Fruit fly (Drosophila melanogaster) whole organism, embryonic: ENCODE results near the gene CG46458.

Experiments used
- Antp ChIP-seq: fragments of 200-800 bp; sonication (Bioruptor generic); optimal IDR thresholded peaks from 3 replicates; lab custom pipeline; 2016; ENCODE audit warnings: missing biosample characterization, missing genetic modification characterization
- Awh ChIP-seq: fragments of 200-800 bp; sonication (Bioruptor generic); IDR thresholded peaks from 2 replicates; pipeline ENCODE4, ENCODE4 v1.3.6; 2022; ENCODE audit warnings: missing biosample characterization, missing genetic modification characterization
- Bgb ChIP-seq: fragments of 200-800 bp; sonication (Bioruptor generic); IDR thresholded peaks from 2 replicates; pipeline ENCODE4 v1.3.6; 2022; ENCODE audit warnings: missing biosample characterization, missing genetic modification characterization; ENCODE audit not compliant: partially characterized antibody
- Bteb2 ChIP-seq: fragments of 200-800 bp; sonication (Bioruptor generic); optimal IDR thresholded peaks from 2 replicates; lab custom pipeline; 2016; ENCODE audit warnings: missing biosample characterization, missing genetic modification characterization
- CG10565 ChIP-seq: fragments of 200-800 bp; sonication (Bioruptor generic); optimal IDR thresholded peaks from 3 replicates; lab custom pipeline; 2016; ENCODE audit warnings: missing biosample characterization, mild to moderate bottlenecking, missing genetic modification characterization
- CG11093 ChIP-seq: fragments of 200-800 bp; sonication (Bioruptor generic); IDR thresholded peaks from 3 replicates; pipeline ENCODE4 v1.3.6; 2022; ENCODE audit warnings: missing biosample characterization, missing genetic modification characterization
- CG11456 ChIP-seq: fragments of 200-800 bp; sonication (Bioruptor generic); IDR thresholded peaks from 3 replicates; pipeline ENCODE4 v1.3.6; 2022; ENCODE audit warnings: missing biosample characterization, missing genetic modification characterization
- CG12299 ChIP-seq: fragments of 200-800 bp; sonication (Bioruptor generic); optimal IDR thresholded peaks from 2 replicates; lab custom pipeline; 2018; ENCODE audit warnings: missing biosample characterization, mild to moderate bottlenecking, missing genetic modification characterization
- CG12769 ChIP-seq: fragments of 200-800 bp; sonication (Bioruptor generic); optimal IDR thresholded peaks from 2 replicates; lab custom pipeline; 2019; ENCODE audit warnings: missing biosample characterization, mild to moderate bottlenecking, missing genetic modification characterization, moderate library complexity
- CG14965 ChIP-seq: fragments of 200-800 bp; sonication (Bioruptor generic); optimal IDR thresholded peaks from 2 replicates; lab custom pipeline; 2016; ENCODE audit warnings: missing biosample characterization, missing genetic modification characterization, borderline replicate concordance
- CG15479 ChIP-seq: fragments of 200-800 bp; sonication (Bioruptor generic); optimal IDR thresholded peaks from 3 replicates; lab custom pipeline; 2019; ENCODE audit warnings: missing biosample characterization, mild to moderate bottlenecking, missing genetic modification characterization, moderate library complexity
- CG17186 ChIP-seq: fragments of 200-800 bp; sonication (Bioruptor generic); optimal IDR thresholded peaks from 3 replicates; lab custom pipeline; 2017; ENCODE audit warnings: missing biosample characterization, missing genetic modification reagents, missing genetic modification characterization
- CG1792 ChIP-seq: fragments of 200-800 bp; sonication (Bioruptor generic); optimal IDR thresholded peaks from 2 replicates; lab custom pipeline; 2016; ENCODE audit warnings: missing biosample characterization, missing genetic modification characterization
- CG2202 ChIP-seq: fragments of 200-800 bp; sonication (Bioruptor generic); optimal IDR thresholded peaks from 2 replicates; lab custom pipeline; 2018; ENCODE audit warnings: missing biosample characterization, mild to moderate bottlenecking, missing genetic modification characterization
- CG2712 ChIP-seq: fragments of 200-800 bp; optimal IDR thresholded peaks from 3 replicates; lab custom pipeline; 2019; ENCODE audit warnings: missing biosample characterization, mild to moderate bottlenecking, missing genetic modification characterization, moderate library complexity
- CG31441 ChIP-seq: fragments of 200-800 bp; sonication (Bioruptor generic); IDR thresholded peaks from 2 replicates; pipeline ENCODE4 v1.3.6; 2022; ENCODE audit warnings: missing biosample characterization, missing genetic modification characterization
- CG43689 ChIP-seq: fragments of 200-800 bp; sonication (Bioruptor generic); IDR thresholded peaks from 2 replicates; pipeline ENCODE4 v1.3.6; 2022; ENCODE audit warnings: missing biosample characterization, missing genetic modification characterization
- CG6683 ChIP-seq: fragments of 200-800 bp; sonication (Bioruptor generic); optimal IDR thresholded peaks from 2 replicates; lab custom pipeline; 2017; ENCODE audit warnings: missing biosample characterization, mild to moderate bottlenecking, missing genetic modification characterization, missing genetic modification reagents
- D ChIP-seq, 2 experiments: fragments of 200-800 bp in 1 of 2; fragments of >200 bp in 1 of 2; sonication (Bioruptor generic) in 1 of 2; optimal IDR thresholded peaks; 2 replicates in 1 of 2; 3 replicates in 1 of 2; lab custom pipeline; 2017; ENCODE audit warnings: mild to moderate bottlenecking in 1 of 2, missing biosample characterization in 1 of 2, missing genetic modification characterization in 1 of 2, missing genetic modification reagents in 1 of 2
- D19B ChIP-seq: fragments of 200-800 bp; sonication (Bioruptor generic); optimal IDR thresholded peaks from 2 replicates; lab custom pipeline; 2017; ENCODE audit warnings: missing biosample characterization, mild to moderate bottlenecking, missing genetic modification characterization
- Dad ChIP-seq: fragments of 200-800 bp; sonication (Bioruptor generic); optimal IDR thresholded peaks from 3 replicates; lab custom pipeline; 2016; ENCODE audit warnings: missing biosample characterization, missing genetic modification characterization
- Dfd ChIP-seq, 2 experiments: fragments of >200 bp; optimal IDR thresholded peaks; 2 replicates each; lab custom pipeline; 2017; ENCODE audit warnings: missing biosample characterization in 2 of 2, missing genetic modification characterization in 2 of 2
- Drgx ChIP-seq: fragments of 200-800 bp; sonication (Bioruptor generic); IDR thresholded peaks from 2 replicates; pipeline ENCODE4 v1.3.6; 2022; ENCODE audit warnings: missing biosample characterization, missing genetic modification characterization
- ERR ChIP-seq: fragments of 200-800 bp; sonication (Bioruptor generic); optimal IDR thresholded peaks from 2 replicates; lab custom pipeline; 2016; ENCODE audit warnings: missing biosample characterization, missing genetic modification characterization
- HLHmδ ChIP-seq: fragments of 200-800 bp; sonication (Bioruptor generic); optimal IDR thresholded peaks from 2 replicates; lab custom pipeline; 2018; ENCODE audit warnings: missing biosample characterization, mild to moderate bottlenecking, missing genetic modification characterization, moderate library complexity
- HmgD ChIP-seq: fragments of 200-800 bp; sonication (Bioruptor generic); optimal IDR thresholded peaks from 3 replicates; lab custom pipeline; 2016; ENCODE audit warnings: missing biosample characterization, missing genetic modification characterization
- Hr39 ChIP-seq: fragments of >200 bp; optimal IDR thresholded peaks from 2 replicates; lab custom pipeline; 2017
- Hr51 ChIP-seq, 2 experiments: fragments of 200-800 bp; sonication (Bioruptor generic); optimal IDR thresholded peaks; 2 replicates in 1 of 2; 3 replicates in 1 of 2; lab custom pipeline; 2016 to 2018; ENCODE audit warnings: missing biosample characterization in 2 of 2, missing genetic modification characterization in 2 of 2, mild to moderate bottlenecking in 1 of 2, moderate library complexity in 1 of 2
- Hsf ChIP-seq: fragments of 200-800 bp; sonication (Bioruptor generic); optimal IDR thresholded peaks from 3 replicates; lab custom pipeline; 2016; ENCODE audit warnings: missing biosample characterization, missing genetic modification characterization
- MESR4 ChIP-seq: fragments of 200-800 bp; sonication (Bioruptor generic); optimal IDR thresholded peaks from 2 replicates; lab custom pipeline; 2018; ENCODE audit warnings: missing biosample characterization, mild to moderate bottlenecking, missing genetic modification characterization, moderate library complexity
- Mad ChIP-seq: fragments of 200-800 bp; sonication (Bioruptor generic); optimal IDR thresholded peaks from 2 replicates; lab custom pipeline; 2016; ENCODE audit warnings: missing biosample characterization, missing genetic modification characterization
- Pdp1 ChIP-seq, 2 experiments: fragments of 200-800 bp; sonication (Bioruptor generic); optimal IDR thresholded peaks; 3 replicates each; lab custom pipeline; 2016; ENCODE audit warnings: missing biosample characterization in 2 of 2, missing genetic modification characterization in 2 of 2, mild to moderate bottlenecking in 1 of 2, moderate library complexity in 1 of 2
- Rx ChIP-seq: fragments of 200-800 bp; sonication (Bioruptor generic); IDR thresholded peaks from 2 replicates; pipeline ENCODE4 v1.3.6; 2022; ENCODE audit warnings: missing biosample characterization, missing genetic modification characterization
- Vsx1 ChIP-seq: fragments of 200-800 bp; sonication (Bioruptor generic); optimal IDR thresholded peaks from 2 replicates; lab custom pipeline; 2017; ENCODE audit warnings: missing biosample characterization, mild to moderate bottlenecking, missing genetic modification characterization, missing genetic modification reagents
- amos ChIP-seq: fragments of 200-800 bp; sonication (Bioruptor generic); IDR thresholded peaks from 2 replicates; pipeline ENCODE4 v1.3.6; 2022; ENCODE audit warnings: missing biosample characterization, missing genetic modification characterization; ENCODE audit not compliant: partially characterized antibody
- br ChIP-seq: fragments of >200 bp; optimal IDR thresholded peaks from 2 replicates; lab custom pipeline; 2017
- fd102C ChIP-seq: fragments of 200-800 bp; sonication (Bioruptor generic); optimal IDR thresholded peaks from 2 replicates; lab custom pipeline; 2018; ENCODE audit warnings: missing biosample characterization, mild to moderate bottlenecking, missing genetic modification characterization, moderate library complexity
- grau ChIP-seq: fragments of 200-800 bp; optimal IDR thresholded peaks from 3 replicates; lab custom pipeline; 2019; ENCODE audit warnings: missing biosample characterization, mild to moderate bottlenecking, missing genetic modification characterization, moderate library complexity
- hbn ChIP-seq: fragments of 200-800 bp; sonication (Bioruptor generic); IDR thresholded peaks from 2 replicates; pipeline ENCODE4 v1.3.6; 2022; ENCODE audit warnings: missing biosample characterization, missing genetic modification characterization; ENCODE audit not compliant: partially characterized antibody
- lab ChIP-seq: fragments of 200-800 bp; sonication (Bioruptor generic); optimal IDR thresholded peaks from 3 replicates; lab custom pipeline; 2017; ENCODE audit warnings: missing biosample characterization, missing genetic modification characterization, mild to moderate bottlenecking, moderate library complexity, missing genetic modification reagents
- odd ChIP-seq: fragments of 200-800 bp; sonication (Bioruptor generic); optimal IDR thresholded peaks from 2 replicates; lab custom pipeline; 2017; ENCODE audit warnings: missing biosample characterization, mild to moderate bottlenecking, missing genetic modification characterization
- org-1 ChIP-seq: fragments of 200-800 bp; sonication (Bioruptor generic); optimal IDR thresholded peaks from 2 replicates; lab custom pipeline; 2017; ENCODE audit warnings: missing biosample characterization, missing genetic modification characterization
- p53 ChIP-seq: fragments of 200-800 bp; sonication (Bioruptor generic); optimal IDR thresholded peaks from 2 replicates; lab custom pipeline; 2016; ENCODE audit warnings: missing biosample characterization, missing genetic modification characterization
- sug ChIP-seq: fragments of 200-800 bp; optimal IDR thresholded peaks from 2 replicates; lab custom pipeline; 2019; ENCODE audit warnings: missing biosample characterization, mild to moderate bottlenecking, missing genetic modification characterization, moderate library complexity
- tin ChIP-seq: fragments of 200-800 bp; sonication (Bioruptor generic); optimal IDR thresholded peaks from 3 replicates; lab custom pipeline; 2016; ENCODE audit warnings: missing biosample characterization, missing genetic modification characterization
- tio ChIP-seq: fragments of 200-800 bp; sonication (Bioruptor generic); optimal IDR thresholded peaks from 2 replicates; lab custom pipeline; 2017; ENCODE audit warnings: missing biosample characterization, missing genetic modification characterization, inconsistent platforms
- tup ChIP-seq: fragments of 200-800 bp; sonication (Bioruptor generic); optimal IDR thresholded peaks from 2 replicates; lab custom pipeline; 2016; ENCODE audit warnings: missing biosample characterization, mild to moderate bottlenecking, missing genetic modification characterization, moderate library complexity
- tx ChIP-seq: fragments of 200-800 bp; sonication (Bioruptor generic); optimal IDR thresholded peaks from 2 replicates; lab custom pipeline; 2016; ENCODE audit warnings: missing biosample characterization, missing genetic modification characterization
- wdn ChIP-seq: fragments of 200-800 bp; sonication (Bioruptor generic); IDR thresholded peaks from 2 replicates; pipeline ENCODE4 v1.3.6; 2022; ENCODE audit warnings: missing biosample characterization, missing genetic modification characterization
- zfh1 ChIP-seq: fragments of 200-800 bp; sonication (Bioruptor generic); IDR thresholded peaks from 3 replicates; pipeline ENCODE4 v1.3.6; 2022; ENCODE audit warnings: missing biosample characterization, missing genetic modification characterization
- zfh2 ChIP-seq: fragments of 200-800 bp; sonication (Bioruptor generic); optimal IDR thresholded peaks from 2 replicates; lab custom pipeline; 2016; ENCODE audit warnings: missing biosample characterization, missing genetic modification characterization

Gene CG46458

dm6 chr3R:6903289-6903791, 54.8 kb downstream of the CG46458 start (continued):
- TF ChIP-seq MESR4 (GFP tag; lab: Kevin White, UChicago) (no peak), Hr39 (lab: Kevin White, UChicago) (no peak), CG1792 (GFP tag; lab: Kevin White, UChicago) (no peak), amos (GFP tag; lab: Robert Waterston, UW) (no peak), CG6683 (GFP tag; lab: Kevin White, UChicago) (peak; percentile 19), HLHmδ (GFP tag; lab: Kevin White, UChicago) (no peak), CG43689 (no peak), Vsx1 (GFP tag; lab: Kevin White, UChicago) (peak; percentile 32), Mad (GFP tag; lab: Kevin White, UChicago) (no peak), tin (peak; percentile 58), wdn (GFP tag; lab: Robert Waterston, UW) (no peak), sug (tag; lab: Kevin White, UChicago) (no peak), CG11093 (GFP tag; lab: Robert Waterston, UW) (no peak), Hsf (GFP tag; lab: Kevin White, UChicago) (peak; percentile 20), Bteb2 (GFP tag; lab: Kevin White, UChicago) (no peak), Drgx (GFP tag; lab: Robert Waterston, UW) (no peak), odd (peak; percentile 57), CG14965 (GFP tag; lab: Kevin White, UChicago) (no peak), D19B (GFP tag; lab: Kevin White, UChicago) (no peak), Hr51 (GFP tag; optimal IDR thresholded peaks at IDR 0.05; lab: Kevin White, UChicago) (peak in 1 of 2 experiments; percentile 80), Rx (GFP tag; lab: Robert Waterston, UW) (no peak), zfh2 (no peak), CG15479 (GFP tag; lab: Kevin White, UChicago) (peak; percentile 9), CG12299 (tag; lab: Kevin White, UChicago) (peak; percentile 52), tx (GFP tag; lab: Kevin White, UChicago) (no peak), CG31441 (GFP tag; lab: Robert Waterston, UW) (peak; percentile 95), CG10565 (GFP tag; lab: Kevin White, UChicago) (no peak), CG11456 (GFP tag; lab: Robert Waterston, UW) (no peak), org-1 (GFP tag; lab: Kevin White, UChicago) (peak; percentile 60), HmgD (GFP tag; lab: Kevin White, UChicago) (no peak), hbn (GFP tag; lab: Robert Waterston, UW) (no peak), Pdp1 (GFP tag; optimal IDR thresholded peaks at IDR 0.05; lab: Kevin White, UChicago) (peak in 1 of 2 experiments; percentile 1), CG12769 (tag; lab: Kevin White, UChicago) (no peak), Awh (no peak), Bgb (GFP tag; lab: Robert Waterston, UW) (no peak), CG2202 (tag; lab: Kevin White, UChicago) (peak; percentile 69), lab (peak; percentile 78), Dfd (GFP tag; optimal IDR thresholded peaks at IDR 0.05; lab: Kevin White, UChicago) (no peak), ERR (GFP tag; lab: Kevin White, UChicago) (no peak), p53 (GFP tag; lab: Kevin White, UChicago) (no peak), tup (GFP tag; lab: Kevin White, UChicago) (no peak), CG2712 (tag; lab: Kevin White, UChicago) (peak; percentile 94), zfh1 (GFP tag; lab: Robert Waterston, UW) (no peak), Antp (GFP tag; lab: Kevin White, UChicago) (no peak), Dad (no peak), tio (GFP tag; lab: Kevin White, UChicago) (peak; percentile 52), D (optimal IDR thresholded peaks at IDR 0.05; lab: Kevin White, UChicago) (no peak), D (GFP tag; optimal IDR thresholded peaks at IDR 0.05; lab: Kevin White, UChicago) (peak; percentile 77), CG17186 (no peak), br (lab: Kevin White, UChicago) (no peak), grau (tag; lab: Kevin White, UChicago) (peak; percentile 82), fd102C (peak; percentile 9)
